Fruit fly (Drosophila melanogaster): ENCODE measurements around the gene Rsph9.

Gene Rsph9

DNA sequence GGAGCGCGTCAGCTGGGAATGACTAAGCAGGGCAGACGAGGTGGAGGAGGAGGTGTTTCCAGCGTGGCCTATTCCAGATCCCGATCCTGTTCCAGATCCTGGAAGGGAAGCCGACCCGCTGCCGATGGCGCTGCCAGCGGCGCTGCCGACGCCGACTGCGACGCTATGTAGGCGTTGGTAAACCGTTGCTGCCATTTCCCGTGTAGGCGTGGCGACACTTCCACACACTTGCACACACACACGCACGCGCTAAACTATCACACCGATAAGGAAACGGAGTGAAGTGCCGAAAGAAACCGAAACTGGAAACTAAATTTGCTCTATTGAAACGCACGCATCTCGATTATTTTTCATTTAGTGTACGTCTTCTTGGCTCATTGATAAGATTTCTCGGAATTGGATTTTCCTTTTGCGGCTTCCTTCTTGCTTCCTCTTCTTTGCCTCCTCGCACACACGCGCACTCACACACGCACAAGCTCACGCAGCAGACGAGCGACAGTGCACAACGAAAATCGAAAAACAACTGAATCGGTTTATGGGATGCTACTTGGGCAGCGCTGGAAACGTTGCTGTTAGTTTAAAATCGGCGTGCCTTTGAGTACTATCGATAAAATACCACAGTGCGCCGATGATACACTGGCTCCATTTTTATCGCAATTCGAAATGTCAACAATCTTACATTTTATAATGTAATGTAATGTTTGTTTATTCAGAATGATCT is 28.7 kb downstream of the Rsph9 start, which contains the start of gene Lrch (continued):
- no peak for TF ChIP-seq CG11504 (tag; optimal IDR thresholded peaks at IDR 0.05)
- TF ChIP-seq CG8944 (GFP tag; optimal IDR thresholded peaks at IDR 0.05) = no peak
- TF ChIP-seq sima (GFP tag; optimal IDR thresholded peaks at IDR 0.05) = no peak
- TF ChIP-seq NC2β (GFP tag; optimal IDR thresholded peaks at IDR 0.05) = peak; percentile 14
- no peak for TF ChIP-seq ro (GFP tag; IDR thresholded peaks at IDR 0.05)
- TF ChIP-seq gfzf (GFP tag; optimal IDR thresholded peaks at IDR 0.05) = no peak
- no peak for TF ChIP-seq lmd (GFP tag; IDR thresholded peaks at IDR 0.05)
- TF ChIP-seq zfh2 (GFP tag; optimal IDR thresholded peaks at IDR 0.05) = no peak
- TF ChIP-seq CG13775 (GFP tag; optimal IDR thresholded peaks at IDR 0.05) = no peak
- TF ChIP-seq Ssrp (tag; optimal IDR thresholded peaks at IDR 0.05) = no peak
- TF ChIP-seq ato (GFP tag; IDR thresholded peaks at IDR 0.05; ENCODE audit: partially characterized antibody) = peak; percentile 74
- no peak for TF ChIP-seq al (GFP tag; IDR thresholded peaks at IDR 0.05)
- TF ChIP-seq cas (GFP tag; IDR thresholded peaks at IDR 0.05) = no peak
- no peak for TF ChIP-seq CG9727 (GFP tag; optimal IDR thresholded peaks at IDR 0.05)
- no peak for TF ChIP-seq btn (GFP tag; optimal IDR thresholded peaks at IDR 0.05)
- TF ChIP-seq eve (GFP tag; optimal IDR thresholded peaks at IDR 0.05) = no peak
- no peak for TF ChIP-seq crp (GFP tag; optimal IDR thresholded peaks at IDR 0.05)
- no peak for TF ChIP-seq CG11723 (GFP tag; optimal IDR thresholded peaks at IDR 0.05)
- TF ChIP-seq CG10462 (GFP tag; optimal IDR thresholded peaks at IDR 0.05) = no peak
- no peak for TF ChIP-seq CG1832 (GFP tag; optimal IDR thresholded peaks at IDR 0.05)
- no peak for TF ChIP-seq ap (GFP tag; IDR thresholded peaks at IDR 0.05)
- no peak for TF ChIP-seq CG3847 (GFP tag; IDR thresholded peaks at IDR 0.05)
- peak; percentile 55 for TF ChIP-seq MTF-1 (GFP tag; optimal IDR thresholded peaks at IDR 0.05; ENCODE audit: borderline replicate concordance)
- TF ChIP-seq CG3838 (GFP tag; optimal IDR thresholded peaks at IDR 0.05) = no peak
- no peak for TF ChIP-seq CG1529 (GFP tag; optimal IDR thresholded peaks at IDR 0.05)
- TF ChIP-seq Six4 (GFP tag; optimal IDR thresholded peaks at IDR 0.05) = no peak
- peak; percentile 47 for TF ChIP-seq CG33557 (GFP tag; optimal IDR thresholded peaks at IDR 0.05)
- no peak for TF ChIP-seq bowl (GFP tag; IDR thresholded peaks at IDR 0.05)
- TF ChIP-seq CG2116 (GFP tag; optimal IDR thresholded peaks at IDR 0.05) = peak; percentile 96
- TF ChIP-seq B-H1 (GFP tag; IDR thresholded peaks at IDR 0.05) = no peak
- TF ChIP-seq CG12942 (GFP tag; optimal IDR thresholded peaks at IDR 0.05) = no peak
- no peak for TF ChIP-seq fu2 (GFP tag; optimal IDR thresholded peaks at IDR 0.05)
- no peak for TF ChIP-seq ranshi (GFP tag; IDR thresholded peaks at IDR 0.05)
- TF ChIP-seq CG34376 (GFP tag; optimal IDR thresholded peaks at IDR 0.05) = peak; percentile 36
- peak in 1 of 2 experiments; percentile 53 for TF ChIP-seq Eip74EF (GFP tag; optimal IDR thresholded peaks at IDR 0.05)
- no peak for TF ChIP-seq dmrt11E (tag; optimal IDR thresholded peaks at IDR 0.05)
- no peak for TF ChIP-seq Bteb2 (GFP tag; optimal IDR thresholded peaks at IDR 0.05)
- TF ChIP-seq ci (GFP tag; IDR thresholded peaks at IDR 0.05) = peak; percentile 67
- no peak for TF ChIP-seq CG8478 (optimal IDR thresholded peaks at IDR 0.05)
- peak; percentile 87 for TF ChIP-seq HLHmδ (GFP tag; optimal IDR thresholded peaks at IDR 0.05)
- no peak for TF ChIP-seq CG32532 (GFP tag; IDR thresholded peaks at IDR 0.05)
- peak; percentile 34; the same call in 1 of the 2 replicates for TF ChIP-seq sna (GFP tag; IDR thresholded peaks at IDR 0.05; ENCODE audit: partially characterized antibody)
- peak; percentile 27 for TF ChIP-seq unpg (GFP tag; optimal IDR thresholded peaks at IDR 0.05)
- peak; percentile 50 for TF ChIP-seq pzg (GFP tag; optimal IDR thresholded peaks at IDR 0.05)
- TF ChIP-seq mam (GFP tag; optimal IDR thresholded peaks at IDR 0.05) = no peak
- TF ChIP-seq ac (GFP tag; optimal IDR thresholded peaks at IDR 0.05) = no peak
- no peak for TF ChIP-seq Hr51 (GFP tag; optimal IDR thresholded peaks at IDR 0.05)
- TF ChIP-seq CG4282 (GFP tag; optimal IDR thresholded peaks at IDR 0.05) = no peak
- TF ChIP-seq CG12299 (tag; optimal IDR thresholded peaks at IDR 0.05) = no peak
- no peak for TF ChIP-seq cad (GFP tag; optimal IDR thresholded peaks at IDR 0.05)
